Fruit fly (Drosophila melanogaster) whole organism, prepupa: ENCODE results near the gene CG13992.

Experiments used
- CG31627 ChIP-seq: fragments of 200-800 bp; sonication (Bioruptor generic); optimal IDR thresholded peaks from 3 replicates; lab custom pipeline; 2016; ENCODE audit warnings: missing biosample characterization, missing genetic modification characterization
- Gug ChIP-seq: fragments of 200-800 bp; sonication (Bioruptor generic); IDR thresholded peaks from 2 replicates; pipeline ENCODE4 v1.3.6; 2022; ENCODE audit warnings: missing biosample characterization, missing genetic modification characterization

DNA sequence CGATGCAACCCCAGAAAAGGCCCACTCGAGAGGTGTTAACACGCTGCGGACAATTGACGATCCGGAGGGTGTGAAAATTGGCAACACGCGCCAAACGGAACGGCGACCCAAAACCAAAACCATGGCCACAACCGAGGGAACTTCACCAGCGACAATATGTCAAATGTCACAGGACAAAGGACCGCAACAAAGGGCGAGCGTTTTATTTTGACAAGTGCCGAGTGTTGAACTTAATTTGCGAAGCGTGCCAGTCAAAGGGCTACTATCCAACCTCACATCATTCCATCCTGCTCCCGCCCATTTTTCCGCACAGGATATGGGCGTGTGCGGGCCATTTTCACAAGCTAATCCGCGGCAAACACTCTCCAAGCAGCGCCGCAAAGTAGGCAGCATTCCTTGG is 40.2 kb downstream of the CG13992 start:
- no peak for TF ChIP-seq Gug (GFP tag; lab: Robert Waterston, UW)
- no peak for TF ChIP-seq CG31627 (GFP tag; lab: Kevin White, UChicago)
